Worm (Caenorhabditis elegans) whole organism, young adult: ENCODE results near the gene R13D11.10.
A peak's percentile ranks its signal among the peaks of the same experiment; 100 is the strongest.

ENCODE experiments used
- B0035.1 ChIP-seq: sonication (generic microtip); optimal IDR thresholded peaks from 2 replicates; lab custom pipeline; 2016; ENCODE audit warnings: missing genetic modification characterization, mild to moderate bottlenecking, missing compliant biosample characterization, missing genotype, missing genetic modification reagents
- F22D6.2 ChIP-seq: sonication (generic microtip); optimal IDR thresholded peaks from 2 replicates; lab custom pipeline; 2016; ENCODE audit warnings: mild to moderate bottlenecking, missing genetic modification characterization, missing compliant biosample characterization
- F37B4.10 ChIP-seq: fragments of 200-800 bp; sonication (Bioruptor generic); IDR thresholded peaks from 2 replicates; pipeline ENCODE4 v1.3.6; 2022; ENCODE audit warnings: missing genetic modification characterization, missing compliant biosample characterization
- F57A8.1 ChIP-seq: fragments of 200-800 bp; sonication (Bioruptor generic); optimal IDR thresholded peaks from 2 replicates; lab custom pipeline; 2018; ENCODE audit warnings: mild to moderate bottlenecking, missing genetic modification characterization, moderate library complexity, missing compliant biosample characterization
- K11D2.4 ChIP-seq: fragments of 200-800 bp; sonication (Bioruptor generic); IDR thresholded peaks from 2 replicates; pipeline ENCODE4 v1.3.6; 2022; ENCODE audit warnings: missing genetic modification reagents, missing genetic modification characterization, missing compliant biosample characterization
- K12H6.12 ChIP-seq: fragments of 200-800 bp; sonication (Bioruptor generic); optimal IDR thresholded peaks from 2 replicates; lab custom pipeline; 2018; ENCODE audit warnings: mild to moderate bottlenecking, missing genetic modification characterization, missing compliant biosample characterization
- T26A5.8 ChIP-seq: sonication (generic microtip); optimal IDR thresholded peaks from 2 replicates; lab custom pipeline; 2016; ENCODE audit warnings: missing genetic modification characterization, missing compliant biosample characterization
- Y53G8AR.9 ChIP-seq: fragments of 200-800 bp; sonication (Bioruptor generic); conservative IDR thresholded peaks from 2 replicates; pipeline ENCODE4 v1.3.6; 2022; ENCODE audit warnings: missing genetic modification reagents, missing genetic modification characterization, missing compliant biosample characterization
- aptf-2 ChIP-seq: fragments of 200-800 bp; sonication (Bioruptor generic); conservative IDR thresholded peaks from 2 replicates; pipeline ENCODE4 v1.3.6; 2022; ENCODE audit warnings: missing genetic modification reagents, missing genetic modification characterization, missing compliant biosample characterization
- atf-7 ChIP-seq: sonication (generic microtip); optimal IDR thresholded peaks from 2 replicates; lab custom pipeline; 2017; ENCODE audit warnings: mild to moderate bottlenecking, missing genetic modification characterization, missing compliant biosample characterization
- attf-5 ChIP-seq: fragments of 200-800 bp; sonication (Bioruptor generic); optimal IDR thresholded peaks from 2 replicates; lab custom pipeline; 2018; ENCODE audit warnings: mild to moderate bottlenecking, missing genetic modification characterization, missing compliant biosample characterization
- bed-1 ChIP-seq: fragments of 200-800 bp; sonication (Bioruptor generic); IDR thresholded peaks from 2 replicates; pipeline ENCODE4 v1.3.6; 2022; ENCODE audit warnings: missing genetic modification reagents, missing genetic modification characterization, missing compliant biosample characterization
- cebp-2 ChIP-seq: fragments of 200-800 bp; sonication (Bioruptor generic); IDR thresholded peaks from 2 replicates; pipeline ENCODE4 v1.3.6; 2022; ENCODE audit warnings: missing genetic modification characterization, missing compliant biosample characterization
- ceh-58 ChIP-seq: fragments of 200-800 bp; sonication (Bioruptor generic); IDR thresholded peaks from 2 replicates; pipeline ENCODE4 v1.3.6; 2022; ENCODE audit warnings: missing genetic modification characterization, missing compliant biosample characterization
- die-1 ChIP-seq: sonication (generic microtip); optimal IDR thresholded peaks from 2 replicates; lab custom pipeline; 2016; ENCODE audit warnings: missing genotype, mild to moderate bottlenecking, missing genetic modification characterization, missing compliant biosample characterization
- gei-17 ChIP-seq: fragments of 200-800 bp; sonication (Bioruptor generic); optimal IDR thresholded peaks from 2 replicates; lab custom pipeline; 2018; ENCODE audit warnings: mild to moderate bottlenecking, missing genetic modification characterization, missing compliant biosample characterization
- hmg-20 ChIP-seq: fragments of 200-800 bp; sonication (Bioruptor generic); IDR thresholded peaks from 2 replicates; pipeline ENCODE4 v1.3.6; 2022; ENCODE audit warnings: missing genetic modification reagents, missing genetic modification characterization, missing compliant biosample characterization
- lag-1 ChIP-seq: fragments of 200-800 bp; sonication (Bioruptor generic); IDR thresholded peaks from 2 replicates; pipeline ENCODE4 v1.3.6; 2022; ENCODE audit warnings: missing genetic modification reagents, missing genetic modification characterization, missing compliant biosample characterization
- lin-54 ChIP-seq: fragments of 200-800 bp; sonication (Bioruptor generic); optimal IDR thresholded peaks from 2 replicates; lab custom pipeline; 2018; ENCODE audit warnings: mild to moderate bottlenecking, missing genetic modification characterization, missing compliant biosample characterization
- lir-1 ChIP-seq: fragments of 200-800 bp; sonication (Bioruptor generic); conservative IDR thresholded peaks from 2 replicates; pipeline ENCODE4 v1.3.6; 2022; ENCODE audit warnings: missing genetic modification reagents, missing genetic modification characterization, missing compliant biosample characterization
- lsl-1 ChIP-seq: fragments of 200-800 bp; sonication (Bioruptor generic); optimal IDR thresholded peaks from 2 replicates; lab custom pipeline; 2018; ENCODE audit warnings: mild to moderate bottlenecking, missing genetic modification characterization, moderate library complexity, missing compliant biosample characterization
- mcd-1 ChIP-seq: fragments of 200-800 bp; sonication (Bioruptor generic); IDR thresholded peaks from 2 replicates; pipeline ENCODE4 v1.3.6; 2022; ENCODE audit warnings: missing genetic modification reagents, missing genetic modification characterization, missing compliant biosample characterization
- nfya-2 ChIP-seq: fragments of 200-800 bp; sonication (Bioruptor generic); IDR thresholded peaks from 2 replicates; pipeline ENCODE4 v1.3.6; 2022; ENCODE audit warnings: missing genetic modification reagents, missing genetic modification characterization, missing compliant biosample characterization
- nhr-120 ChIP-seq: fragments of 200-800 bp; sonication (Bioruptor generic); IDR thresholded peaks from 2 replicates; pipeline ENCODE4 v1.3.6; 2022; ENCODE audit warnings: missing genetic modification characterization, missing compliant biosample characterization
- nhr-27 ChIP-seq: fragments of 200-800 bp; sonication (Bioruptor generic); optimal IDR thresholded peaks from 2 replicates; lab custom pipeline; 2018; ENCODE audit warnings: mild to moderate bottlenecking, missing genetic modification characterization, moderate library complexity, missing compliant biosample characterization
- nhr-90 ChIP-seq: sonication (generic microtip); optimal IDR thresholded peaks from 2 replicates; lab custom pipeline; 2016; ENCODE audit warnings: missing genotype, mild to moderate bottlenecking, missing genetic modification characterization, missing compliant biosample characterization
- snpc-1.1 ChIP-seq: sonication (generic microtip); optimal IDR thresholded peaks from 2 replicates; lab custom pipeline; 2017; ENCODE audit warnings: missing genetic modification characterization, mild to moderate bottlenecking, missing compliant biosample characterization, antibody characterized with exemption, moderate library complexity, missing genotype, missing genetic modification reagents; ENCODE audit not compliant: insufficient read depth
- tbx-9 ChIP-seq: sonication (generic microtip); optimal IDR thresholded peaks from 2 replicates; lab custom pipeline; 2016; ENCODE audit warnings: borderline replicate concordance, missing genetic modification characterization, inconsistent platforms, missing compliant biosample characterization
- tlf-1 ChIP-seq: fragments of 200-800 bp; sonication (Bioruptor generic); optimal IDR thresholded peaks from 2 replicates; lab custom pipeline; 2018; ENCODE audit warnings: mild to moderate bottlenecking, missing genetic modification characterization, missing compliant biosample characterization
- xnd-1 ChIP-seq: sonication (generic microtip); optimal IDR thresholded peaks from 2 replicates; lab custom pipeline; 2016; ENCODE audit warnings: missing genotype, missing genetic modification reagents, missing genetic modification characterization, missing compliant biosample characterization
- zfh-2 ChIP-seq: fragments of 200-800 bp; sonication (Bioruptor generic); conservative IDR thresholded peaks from 2 replicates; pipeline ENCODE4 v1.3.6; 2022; ENCODE audit warnings: missing genetic modification reagents, missing genetic modification characterization, missing compliant biosample characterization
- ztf-18 ChIP-seq: sonication (generic microtip); optimal IDR thresholded peaks from 2 replicates; lab custom pipeline; 2016; ENCODE audit warnings: missing genotype, mild to moderate bottlenecking, missing genetic modification characterization, missing compliant biosample characterization
- ztf-26 ChIP-seq: sonication (generic microtip); optimal IDR thresholded peaks from 2 replicates; lab custom pipeline; 2017; ENCODE audit warnings: missing genetic modification characterization, missing compliant biosample characterization

Gene R13D11.10

ce11 chrV:810281-810862 lies 2.6 kb downstream of the R13D11.10 start, which contains the start of gene R13D11.4 (continued):
- TF ChIP-seq snpc-1.1 (tag; lab: Kevin White, UChicago) (no peak), attf-5 (GFP tag; lab: Kevin White, UChicago) (no peak), ztf-26 (tag; lab: Kevin White, UChicago) (no peak)

ce11 chrV:808260-808659 lies 4.7 kb downstream of the R13D11.10 start:
- TF ChIP-seq nhr-120 (GFP tag; lab: Robert Waterston, UW) (no peak), nhr-27 (tag; lab: Kevin White, UChicago) (no peak), lin-54 (no peak), T26A5.8 (no peak), F57A8.1 (GFP tag; lab: Kevin White, UChicago) (no peak), ceh-58 (no peak), tlf-1 (no peak), Y53G8AR.9 (no peak), aptf-2 (GFP tag; lab: Robert Waterston, UW) (no peak), lir-1 (GFP tag; lab: Robert Waterston, UW) (no peak), cebp-2 (GFP tag; lab: Robert Waterston, UW) (no peak)

- TF ChIP-seq F22D6.2 (no peak), zfh-2 (GFP tag; lab: Robert Waterston, UW) (peak; percentile 38; the same call in 1 of the 2 replicates), lsl-1 (no peak)
Observed at ce11 chrV:804485-804884, 8.5 kb downstream of the R13D11.10 start, which contains the start of gene nhr-270. nhr-270 (minus strand) TSS chrV:804741.

ce11 chrV:803472-803871 lies 9.5 kb downstream of the R13D11.10 start:
- TF ChIP-seq mcd-1 (GFP tag; lab: Robert Waterston, UW) (no peak), die-1 (tag; lab: Kevin White, UChicago) (no peak), K12H6.12 (tag; lab: Kevin White, UChicago) (no peak), tbx-9 (tag; lab: Kevin White, UChicago) (no peak), xnd-1 (tag; lab: Kevin White, UChicago) (no peak), ztf-18 (tag; lab: Kevin White, UChicago) (no peak), atf-7 (tag; lab: Kevin White, UChicago) (no peak), cebp-2 (GFP tag; lab: Robert Waterston, UW) (no peak), ztf-26 (tag; lab: Kevin White, UChicago) (no peak), gei-17 (no peak), B0035.1 (tag; lab: Kevin White, UChicago) (no peak), aptf-2 (GFP tag; lab: Robert Waterston, UW) (no peak), hmg-20 (GFP tag; lab: Robert Waterston, UW) (no peak), F37B4.10 (GFP tag; lab: Robert Waterston, UW) (no peak), nfya-2 (GFP tag; lab: Robert Waterston, UW) (no peak), lir-1 (GFP tag; lab: Robert Waterston, UW) (no peak), lag-1 (no peak), bed-1 (GFP tag; lab: Robert Waterston, UW) (no peak), K11D2.4 (no peak), nhr-90 (tag; lab: Kevin White, UChicago) (no peak)
